Fruit fly (Drosophila melanogaster): Measurements from ENCODE around the gene CG5835.

dm6 chr3R:19106452-19106851, 47.0 kb downstream of the CG5835 start:
- TF ChIP-seq topi (GFP tag; optimal IDR thresholded peaks at IDR 0.05) (no peak), fkh (GFP tag; optimal IDR thresholded peaks at IDR 0.05) (no peak)

All from whole organism, prepupa.